Worm (Caenorhabditis elegans): ENCODE data around the gene comt-5.

DNA sequence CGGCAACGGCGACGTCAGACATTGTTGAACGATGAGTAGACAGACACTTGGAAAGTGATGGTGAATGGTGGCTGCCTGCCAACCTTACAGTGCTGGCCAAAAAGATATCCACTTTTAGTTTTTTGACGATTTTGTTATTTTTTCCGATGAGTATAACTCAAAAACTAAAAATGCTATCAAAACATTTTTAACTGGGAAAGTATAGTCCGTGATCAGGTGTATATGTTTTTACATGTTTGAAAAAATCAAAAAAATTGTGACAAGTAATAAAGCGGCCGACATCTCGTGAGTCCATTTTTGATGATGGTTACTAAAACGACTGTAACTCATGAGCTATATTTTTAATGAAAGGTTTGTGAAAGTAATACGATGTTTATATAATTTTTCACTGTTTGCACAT, 22.0 kb downstream of the comt-5 start, which contains the start of gene hil-6:
- no peak for TF ChIP-seq ceh-82 (tag; optimal IDR thresholded peaks at IDR 0.05)
- no peak for TF ChIP-seq nfya-1 (tag; optimal IDR thresholded peaks at IDR 0.05; ENCODE audit: insufficient read depth)
- no peak for TF ChIP-seq egl-27 (tag; optimal IDR thresholded peaks at IDR 0.05)
- TF ChIP-seq ceh-28 (tag; optimal IDR thresholded peaks at IDR 0.05) = no peak
- no peak for TF ChIP-seq ZK546.5 (tag; optimal IDR thresholded peaks at IDR 0.05)
- no peak for TF ChIP-seq ama-1 (optimal IDR thresholded peaks at IDR 0.05)
